4 worm cellular contexts compared by ENCODE assay signal in the genomic region with DNA sequence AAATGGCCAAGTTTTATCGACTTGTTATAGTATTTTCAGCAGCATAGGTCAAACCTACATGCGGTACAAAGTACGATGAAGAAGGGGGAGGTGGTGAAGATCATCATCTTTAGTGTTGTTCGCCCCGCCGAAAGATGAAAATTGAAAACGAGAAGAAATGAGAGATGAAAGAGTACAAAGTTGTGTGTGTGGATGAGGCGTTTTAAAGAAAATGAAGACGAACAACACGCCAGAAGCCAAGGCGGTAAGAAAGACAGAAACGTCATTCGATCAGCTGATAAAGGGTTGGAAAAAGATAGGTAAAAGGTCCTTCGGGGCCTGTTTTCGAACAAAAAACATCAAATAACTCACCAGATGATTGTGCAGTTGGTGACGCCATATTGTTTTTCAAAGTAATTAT.
TF ChIP-seq lines count a peak whose summit lies in the region.

No protein-coding gene starts in this region.

TF ChIP-seq in whole organism, L1 larva, 84 proteins besides CTCF, POLR2A, EP300 and RAD21:
- no peak for TF ChIP-seq efl-1 (optimal IDR thresholded peaks at IDR 0.05; lab: Kevin White, UChicago)
- peak in 1 of 2 experiments; percentile 1 for TF ChIP-seq efl-1 (GFP tag; optimal IDR thresholded peaks at IDR 0.05 in 1 of 2; lab: Kevin White, UChicago)
- peak; percentile 55 for TF ChIP-seq blmp-1 (tag; optimal IDR thresholded peaks at IDR 0.05; lab: Kevin White, UChicago)
- TF ChIP-seq lin-14 (GFP tag; optimal IDR thresholded peaks at IDR 0.05; lab: Kevin White, UChicago): peak; percentile 59
- TF ChIP-seq alr-1 (tag; optimal IDR thresholded peaks at IDR 0.05; lab: Kevin White, UChicago; ENCODE audit: borderline replicate concordance): no peak
- peak in 1 of 2 experiments; percentile 21 for TF ChIP-seq mdl-1 (tag; optimal IDR thresholded peaks at IDR 0.05; lab: Kevin White, UChicago)
- peak; percentile 53 for TF ChIP-seq nhr-71 (tag; optimal IDR thresholded peaks at IDR 0.05; lab: Kevin White, UChicago)
- TF ChIP-seq xbp-1 (tag; optimal IDR thresholded peaks at IDR 0.05; lab: Kevin White, UChicago): peak; percentile 16
- TF ChIP-seq nhr-19 (GFP tag; conservative IDR thresholded peaks at IDR 0.05; lab: Robert Waterston, UW): 0 out of 2 replicates have a peak, but pooled peaks have one; percentile 23
- peak; percentile 10 to 31 for TF ChIP-seq lsy-2 (tag; optimal IDR thresholded peaks at IDR 0.05; lab: Kevin White, UChicago)
- peak; percentile 51 for TF ChIP-seq rnt-1 (tag; optimal IDR thresholded peaks at IDR 0.05; lab: Kevin White, UChicago)
- no peak for TF ChIP-seq dpl-1 (GFP tag; optimal IDR thresholded peaks at IDR 0.05; lab: Kevin White, UChicago)
- TF ChIP-seq snu-23 (GFP tag; optimal IDR thresholded peaks at IDR 0.05; lab: Kevin White, UChicago): peak; percentile 24
- no peak for TF ChIP-seq egl-27 (tag; optimal IDR thresholded peaks at IDR 0.05; lab: Kevin White, UChicago)

TF ChIP-seq in whole organism, L2 larva, 48 proteins besides CTCF, POLR2A, EP300 and RAD21:
- no peak for TF ChIP-seq ztf-11 (tag; optimal IDR thresholded peaks at IDR 0.05; lab: Kevin White, UChicago)
- no peak for TF ChIP-seq ceh-82 (tag; optimal IDR thresholded peaks at IDR 0.05; lab: Kevin White, UChicago)
- peak; percentile 43 for TF ChIP-seq nhr-129 (tag; optimal IDR thresholded peaks at IDR 0.05; lab: Kevin White, UChicago)
- peak; percentile 24 for TF ChIP-seq nhr-6 (tag; optimal IDR thresholded peaks at IDR 0.05; lab: Kevin White, UChicago)
- peak; percentile 39 for TF ChIP-seq sma-9 (GFP tag; optimal IDR thresholded peaks at IDR 0.05; lab: Kevin White, UChicago)
- TF ChIP-seq sma-9 (tag; optimal IDR thresholded peaks at IDR 0.05; lab: Kevin White, UChicago): no peak
- no peak for TF ChIP-seq mab-5 (tag; optimal IDR thresholded peaks at IDR 0.05; lab: Kevin White, UChicago)
- TF ChIP-seq skn-1 (tag; optimal IDR thresholded peaks at IDR 0.05; lab: Kevin White, UChicago): no peak
- TF ChIP-seq nhr-12 (tag; optimal IDR thresholded peaks at IDR 0.05; lab: Kevin White, UChicago): no peak
- TF ChIP-seq F13H6.1 (tag; optimal IDR thresholded peaks at IDR 0.05; lab: Kevin White, UChicago): peak; percentile 72
- peak; percentile 0 for TF ChIP-seq ama-1 (optimal IDR thresholded peaks at IDR 0.05; lab: Kevin White, UChicago)
- TF ChIP-seq blmp-1 (tag; optimal IDR thresholded peaks at IDR 0.05; lab: Kevin White, UChicago; ENCODE audit: insufficient read depth): no peak
- peak; percentile 3 for TF ChIP-seq nhr-21 (tag; optimal IDR thresholded peaks at IDR 0.05; lab: Kevin White, UChicago)
- TF ChIP-seq C34F6.9 (tag; optimal IDR thresholded peaks at IDR 0.05; lab: Kevin White, UChicago): peak; percentile 32
- TF ChIP-seq crh-2 (tag; optimal IDR thresholded peaks at IDR 0.05; lab: Kevin White, UChicago): peak; percentile 14
- TF ChIP-seq nhr-11 (tag; optimal IDR thresholded peaks at IDR 0.05; lab: Kevin White, UChicago): no peak
- no peak for TF ChIP-seq lin-13 (GFP tag; optimal IDR thresholded peaks at IDR 0.05; lab: Kevin White, UChicago)

TF ChIP-seq in whole organism, L4 larva, 104 proteins besides CTCF, POLR2A, EP300 and RAD21:
- TF ChIP-seq nhr-28 (tag; optimal IDR thresholded peaks at IDR 0.05; lab: Kevin White, UChicago): peak; percentile 9
- TF ChIP-seq nhr-76 (tag; optimal IDR thresholded peaks at IDR 0.05; lab: Kevin White, UChicago): no peak
- TF ChIP-seq egl-27 (tag; optimal IDR thresholded peaks at IDR 0.05; lab: Kevin White, UChicago): no peak
- no peak for TF ChIP-seq ceh-44 (GFP tag; IDR thresholded peaks at IDR 0.05; lab: Robert Waterston, UW)
- TF ChIP-seq ZK337.2 (GFP tag; IDR thresholded peaks at IDR 0.05; lab: Robert Waterston, UW): no peak
- TF ChIP-seq dmd-6 (GFP tag; IDR thresholded peaks at IDR 0.05; lab: Robert Waterston, UW): 0 out of 2 replicates have a peak, but pooled peaks have one; percentile 8
- TF ChIP-seq pqm-1 (tag; optimal IDR thresholded peaks at IDR 0.05; lab: Kevin White, UChicago): no peak
- TF ChIP-seq zfp-3 (GFP tag; conservative IDR thresholded peaks at IDR 0.05; lab: Robert Waterston, UW): no peak
- no peak for TF ChIP-seq tra-1 (GFP tag; IDR thresholded peaks at IDR 0.05; lab: Robert Waterston, UW)
- TF ChIP-seq spr-3 (GFP tag; optimal IDR thresholded peaks at IDR 0.05; lab: Kevin White, UChicago): no peak
- no peak for TF ChIP-seq mxl-3 (GFP tag; optimal IDR thresholded peaks at IDR 0.05; lab: Kevin White, UChicago)
- no peak for TF ChIP-seq unc-130 (GFP tag; optimal IDR thresholded peaks at IDR 0.05; lab: Kevin White, UChicago)
- peak; percentile 88 for TF ChIP-seq aha-1 (tag; lab: Kevin White, UChicago)
- TF ChIP-seq ceh-62 (tag; optimal IDR thresholded peaks at IDR 0.05; lab: Kevin White, UChicago): no peak
- TF ChIP-seq lsy-2 (tag; optimal IDR thresholded peaks at IDR 0.05; lab: Kevin White, UChicago): peak in 1 of 2 experiments; percentile 11
- TF ChIP-seq T20F7.1 (GFP tag; optimal IDR thresholded peaks at IDR 0.05; lab: Kevin White, UChicago): no peak
- TF ChIP-seq daf-16 (GFP tag; optimal IDR thresholded peaks at IDR 0.05; lab: Kevin White, UChicago): peak in 1 of 2 experiments; percentile 78
- TF ChIP-seq daf-16 (tag; optimal IDR thresholded peaks at IDR 0.05; lab: Kevin White, UChicago): no peak
- peak; percentile 72 for TF ChIP-seq hlh-11 (tag; optimal IDR thresholded peaks at IDR 0.05; lab: Kevin White, UChicago)
- no peak for TF ChIP-seq Y5F2A.4 (GFP tag; optimal IDR thresholded peaks at IDR 0.05; lab: Kevin White, UChicago)
- no peak for TF ChIP-seq mdt-29 (GFP tag; IDR thresholded peaks at IDR 0.05; lab: Robert Waterston, UW)
- TF ChIP-seq egl-43 (GFP tag; IDR thresholded peaks at IDR 0.05; lab: Robert Waterston, UW): no peak
- no peak for TF ChIP-seq ctbp-1 (GFP tag; IDR thresholded peaks at IDR 0.05; lab: Robert Waterston, UW)
- TF ChIP-seq dmd-8 (GFP tag; IDR thresholded peaks at IDR 0.05; lab: Robert Waterston, UW): no peak
- peak; percentile 37 for TF ChIP-seq nhr-11 (tag; optimal IDR thresholded peaks at IDR 0.05; lab: Kevin White, UChicago)
- no peak for TF ChIP-seq zip-11 (GFP tag; IDR thresholded peaks at IDR 0.05; lab: Robert Waterston, UW)
- TF ChIP-seq fos-1 (tag; optimal IDR thresholded peaks at IDR 0.05; lab: Kevin White, UChicago): no peak
- TF ChIP-seq hlh-30 (tag; optimal IDR thresholded peaks at IDR 0.05; lab: Kevin White, UChicago; ENCODE audit: insufficient read depth): peak; percentile 31
- TF ChIP-seq lim-7 (GFP tag; IDR thresholded peaks at IDR 0.05; lab: Robert Waterston, UW): no peak

TF ChIP-seq in whole organism, young adult, 124 proteins besides CTCF, POLR2A, EP300 and RAD21:
- 0 out of 2 replicates have a peak, but pooled peaks have one; percentile 40 for TF ChIP-seq dox-1 (GFP tag; IDR thresholded peaks at IDR 0.05; lab: Robert Waterston, UW)
- no peak for TF ChIP-seq hrde-1 (tag; optimal IDR thresholded peaks at IDR 0.05; lab: Kevin White, UChicago; ENCODE audit: borderline replicate concordance)
